Fruit fly (Drosophila melanogaster): ENCODE measurements around the gene CycG.

The CycG gene

dm6 chr3R:31612564-31612963 lies at the start of gene CycG:
Gene CycG (minus strand): TSS chr3R:31612664.
- no peak for TF ChIP-seq insv (optimal IDR thresholded peaks at IDR 0.05)
- TF ChIP-seq h (optimal IDR thresholded peaks at IDR 0.05), result no peak
- TF ChIP-seq psq (optimal IDR thresholded peaks at IDR 0.05), result no peak
- no peak for TF ChIP-seq ttk (optimal IDR thresholded peaks at IDR 0.05)
- no peak for TF ChIP-seq Myc (optimal IDR thresholded peaks at IDR 0.05)
- TF ChIP-seq Sin3A (optimal IDR thresholded peaks at IDR 0.05), result no peak

dm6 chr3R:31636501-31636900 lies 24.0 kb upstream of the CycG start:
- TF ChIP-seq h (optimal IDR thresholded peaks at IDR 0.05) (no peak), ttk (optimal IDR thresholded peaks at IDR 0.05) (no peak), Sin3A (optimal IDR thresholded peaks at IDR 0.05) (no peak), Myc (optimal IDR thresholded peaks at IDR 0.05) (no peak), psq (optimal IDR thresholded peaks at IDR 0.05) (no peak), insv (optimal IDR thresholded peaks at IDR 0.05) (no peak)

- TF ChIP-seq insv (optimal IDR thresholded peaks at IDR 0.05) (no peak), psq (optimal IDR thresholded peaks at IDR 0.05) (no peak), ttk (optimal IDR thresholded peaks at IDR 0.05) (no peak), Myc (optimal IDR thresholded peaks at IDR 0.05) (no peak), Sin3A (optimal IDR thresholded peaks at IDR 0.05) (no peak), h (optimal IDR thresholded peaks at IDR 0.05) (no peak)
These were observed 19.9 kb upstream of the CycG start for dm6 chr3R:31632316-31632715.

dm6 chr3R:31630376-31630775 lies 17.9 kb upstream of the CycG start:
- TF ChIP-seq Sin3A (optimal IDR thresholded peaks at IDR 0.05), result no peak
- TF ChIP-seq Myc (optimal IDR thresholded peaks at IDR 0.05), result no peak
- TF ChIP-seq ttk (optimal IDR thresholded peaks at IDR 0.05), result no peak
- no peak for TF ChIP-seq h (optimal IDR thresholded peaks at IDR 0.05)
- no peak for TF ChIP-seq psq (optimal IDR thresholded peaks at IDR 0.05)
- no peak for TF ChIP-seq insv (optimal IDR thresholded peaks at IDR 0.05)

dm6 chr3R:31627186-31627585 lies 14.7 kb upstream of the CycG start:
- TF ChIP-seq ttk (optimal IDR thresholded peaks at IDR 0.05), result no peak
- TF ChIP-seq insv (optimal IDR thresholded peaks at IDR 0.05), result no peak
- no peak for TF ChIP-seq Sin3A (optimal IDR thresholded peaks at IDR 0.05)
- no peak for TF ChIP-seq h (optimal IDR thresholded peaks at IDR 0.05)
- no peak for TF ChIP-seq Myc (optimal IDR thresholded peaks at IDR 0.05)
- no peak for TF ChIP-seq psq (optimal IDR thresholded peaks at IDR 0.05)

- TF ChIP-seq Sin3A (optimal IDR thresholded peaks at IDR 0.05) (no peak), insv (optimal IDR thresholded peaks at IDR 0.05) (no peak), psq (optimal IDR thresholded peaks at IDR 0.05) (no peak), ttk (optimal IDR thresholded peaks at IDR 0.05) (no peak), Myc (optimal IDR thresholded peaks at IDR 0.05) (no peak), h (optimal IDR thresholded peaks at IDR 0.05) (no peak)
These were observed 13.8 kb upstream of the CycG start for dm6 chr3R:31626237-31626636.

- TF ChIP-seq Myc (optimal IDR thresholded peaks at IDR 0.05) (no peak), h (optimal IDR thresholded peaks at IDR 0.05) (no peak), psq (optimal IDR thresholded peaks at IDR 0.05) (no peak), Sin3A (optimal IDR thresholded peaks at IDR 0.05) (no peak), ttk (optimal IDR thresholded peaks at IDR 0.05) (no peak), insv (optimal IDR thresholded peaks at IDR 0.05) (no peak)
These were observed 10.2 kb upstream of the CycG start for dm6 chr3R:31622648-31623047.

- TF ChIP-seq psq (optimal IDR thresholded peaks at IDR 0.05) (no peak), Myc (optimal IDR thresholded peaks at IDR 0.05) (no peak)
These were observed 9.3 kb upstream of the CycG start, which contains the start of gene kek6 for dm6 chr3R:31621814-31622213. Gene kek6 (plus strand): TSS chr3R:31622136.

- TF ChIP-seq ttk (optimal IDR thresholded peaks at IDR 0.05), result no peak
- no peak for TF ChIP-seq Sin3A (optimal IDR thresholded peaks at IDR 0.05)
- no peak for TF ChIP-seq psq (optimal IDR thresholded peaks at IDR 0.05)
- no peak for TF ChIP-seq Myc (optimal IDR thresholded peaks at IDR 0.05)
- no peak for TF ChIP-seq insv (optimal IDR thresholded peaks at IDR 0.05)
- no peak for TF ChIP-seq h (optimal IDR thresholded peaks at IDR 0.05)
These were observed 5.3 kb upstream of the CycG start, which contains the start of gene pasha for dm6 chr3R:31617801-31618200. Gene pasha (plus strand): TSS chr3R:31617977.

- TF ChIP-seq insv (optimal IDR thresholded peaks at IDR 0.05) (no peak), h (optimal IDR thresholded peaks at IDR 0.05) (no peak), Myc (optimal IDR thresholded peaks at IDR 0.05) (no peak), psq (optimal IDR thresholded peaks at IDR 0.05) (no peak), ttk (optimal IDR thresholded peaks at IDR 0.05) (no peak), Sin3A (optimal IDR thresholded peaks at IDR 0.05) (no peak)
These were observed 3.5 kb upstream of the CycG start, which contains the start of the genes Mnat9 and CG1792 for dm6 chr3R:31616001-31616400. Gene Mnat9 (minus strand): TSS chr3R:31616160. Gene CG1792 (plus strand): TSS chr3R:31616303.

- no peak for TF ChIP-seq h (optimal IDR thresholded peaks at IDR 0.05)
- TF ChIP-seq ttk (optimal IDR thresholded peaks at IDR 0.05), result no peak
- TF ChIP-seq insv (optimal IDR thresholded peaks at IDR 0.05), result no peak
- no peak for TF ChIP-seq psq (optimal IDR thresholded peaks at IDR 0.05)
- TF ChIP-seq Myc (optimal IDR thresholded peaks at IDR 0.05), result no peak
- no peak for TF ChIP-seq Sin3A (optimal IDR thresholded peaks at IDR 0.05)
These were observed 1.5 kb downstream of the CycG start, which contains the start of gene Med for dm6 chr3R:31610639-31611594. Gene Med (plus strand): TSS chr3R:31611046.

- TF ChIP-seq Sin3A (optimal IDR thresholded peaks at IDR 0.05) (no peak), ttk (optimal IDR thresholded peaks at IDR 0.05) (no peak), psq (optimal IDR thresholded peaks at IDR 0.05) (no peak), insv (optimal IDR thresholded peaks at IDR 0.05) (no peak), Myc (optimal IDR thresholded peaks at IDR 0.05) (no peak), h (optimal IDR thresholded peaks at IDR 0.05) (no peak)
These were observed 2.9 kb downstream of the CycG start for dm6 chr3R:31609413-31610054.

Measured in Kc167 (cell line).